In genomic region chr3L:16131264-16132066, dm6 we compare ENCODE assay signal across 5 fruit fly cellular contexts.
A peak's percentile ranks its signal among the peaks of the same experiment; 100 is the strongest.
TF ChIP-seq lines count a peak whose summit lies in the region.

Gene Trs20, minus strand, starts transcription at chr3L:16131632.
Gene elg1, plus strand, starts transcription at chr3L:16132028.

- no peak for TF ChIP-seq CTCF in whole organism, embryonic (GFP tag; optimal IDR thresholded peaks at IDR 0.05; lab: Kevin White, UChicago)

TF ChIP-seq in whole organism, adult, 20 proteins besides CTCF, POLR2A, EP300 and RAD21:
- TF ChIP-seq CG11617 (GFP tag; optimal IDR thresholded peaks at IDR 0.05; lab: Kevin White, UChicago) = peak; percentile 67
- peak; percentile 71 for TF ChIP-seq CG14711 (tag; optimal IDR thresholded peaks at IDR 0.05; lab: Kevin White, UChicago)
- TF ChIP-seq cic (GFP tag; optimal IDR thresholded peaks at IDR 0.05; lab: Kevin White, UChicago) = peak; percentile 24
- TF ChIP-seq kay (GFP tag; lab: Kevin White, UChicago; ENCODE audit: borderline replicate concordance) = no peak
- TF ChIP-seq CG12768 (GFP tag; optimal IDR thresholded peaks at IDR 0.05; lab: Kevin White, UChicago) = peak; percentile 81
- peak; percentile 56 for TF ChIP-seq CG7045 (GFP tag; optimal IDR thresholded peaks at IDR 0.05; lab: Kevin White, UChicago)
- peak; percentile 79 for TF ChIP-seq CG7101 (tag; optimal IDR thresholded peaks at IDR 0.05; lab: Kevin White, UChicago)
- no peak for TF ChIP-seq bab1 (GFP tag; optimal IDR thresholded peaks at IDR 0.05; lab: Kevin White, UChicago)
- TF ChIP-seq pad (GFP tag; optimal IDR thresholded peaks at IDR 0.05; lab: Kevin White, UChicago) = peak; percentile 81
- no peak for TF ChIP-seq Hr96 (GFP tag; optimal IDR thresholded peaks at IDR 0.05; lab: Kevin White, UChicago)
- peak; percentile 72 for TF ChIP-seq CG33017 (tag; optimal IDR thresholded peaks at IDR 0.05; lab: Kevin White, UChicago)
- no peak for TF ChIP-seq cnc (optimal IDR thresholded peaks at IDR 0.05; lab: Kevin White, UChicago)
- peak; percentile 58 for TF ChIP-seq ovo (GFP tag; optimal IDR thresholded peaks at IDR 0.05; lab: Kevin White, UChicago)
- TF ChIP-seq tj (GFP tag; optimal IDR thresholded peaks at IDR 0.05; lab: Kevin White, UChicago) = peak; percentile 37
- peak; percentile 38 for TF ChIP-seq CG1620 (GFP tag; optimal IDR thresholded peaks at IDR 0.05; lab: Kevin White, UChicago)
- peak; percentile 73 for TF ChIP-seq Mnt (GFP tag; optimal IDR thresholded peaks at IDR 0.05; lab: Kevin White, UChicago)
- peak; percentile 82 for TF ChIP-seq Crg-1 (GFP tag; optimal IDR thresholded peaks at IDR 0.05; lab: Kevin White, UChicago)
- TF ChIP-seq Clk (GFP tag; optimal IDR thresholded peaks at IDR 0.05; lab: Kevin White, UChicago) = no peak

TF ChIP-seq in whole organism, embryonic, 481 proteins besides CTCF, POLR2A, EP300 and RAD21 (continues in another document):
- no peak for TF ChIP-seq Sry-δ (GFP tag; optimal IDR thresholded peaks at IDR 0.05; lab: Kevin White, UChicago)
- peak; percentile 45; the same call in 1 of the 3 replicates for TF ChIP-seq dysf (GFP tag; IDR thresholded peaks at IDR 0.05; lab: Robert Waterston, UW)
- TF ChIP-seq CG8089 (GFP tag; optimal IDR thresholded peaks at IDR 0.05; lab: Kevin White, UChicago) = no peak
- TF ChIP-seq gcm2 (GFP tag; optimal IDR thresholded peaks at IDR 0.05; lab: Kevin White, UChicago) = peak; percentile 7
- TF ChIP-seq gt (GFP tag; IDR thresholded peaks at IDR 0.05; lab: Robert Waterston, UW) = no peak
- TF ChIP-seq bowl (GFP tag; IDR thresholded peaks at IDR 0.05; lab: Robert Waterston, UW) = no peak
- TF ChIP-seq lab (GFP tag; optimal IDR thresholded peaks at IDR 0.05; lab: Kevin White, UChicago) = peak; percentile 62
- no peak for TF ChIP-seq CG11504 (tag; optimal IDR thresholded peaks at IDR 0.05; lab: Kevin White, UChicago)
- TF ChIP-seq HLH54F (GFP tag; optimal IDR thresholded peaks at IDR 0.05; lab: Kevin White, UChicago) = peak; percentile 21
- no peak for TF ChIP-seq NC2β (GFP tag; optimal IDR thresholded peaks at IDR 0.05; lab: Kevin White, UChicago)
- peak; percentile 39 for TF ChIP-seq CG4328 (GFP tag; optimal IDR thresholded peaks at IDR 0.05; lab: Kevin White, UChicago)
- 0 out of 2 replicates have a peak, but pooled peaks have one; percentile 12 for TF ChIP-seq Atf6 (GFP tag; IDR thresholded peaks at IDR 0.05; lab: Robert Waterston, UW)
- 0 out of 2 replicates have a peak, but pooled peaks have one; percentile 24 for TF ChIP-seq stc (GFP tag; IDR thresholded peaks at IDR 0.05; lab: Robert Waterston, UW)
- peak; percentile 42; the same call in 1 of the 3 replicates for TF ChIP-seq Opbp (GFP tag; IDR thresholded peaks at IDR 0.05; lab: Robert Waterston, UW; ENCODE audit: partially characterized antibody)
- peak; percentile 85 for TF ChIP-seq gsb-n (tag; optimal IDR thresholded peaks at IDR 0.05; lab: Kevin White, UChicago)
- peak; percentile 15 for TF ChIP-seq cato (GFP tag; optimal IDR thresholded peaks at IDR 0.05; lab: Kevin White, UChicago; ENCODE audit: borderline replicate concordance)
- TF ChIP-seq CG34224 (GFP tag; IDR thresholded peaks at IDR 0.05; lab: Robert Waterston, UW; ENCODE audit: partially characterized antibody) = no peak

TF ChIP-seq in whole organism, prepupa, 60 proteins besides CTCF, POLR2A, EP300 and RAD21 (continues in another document):
- TF ChIP-seq Hr38 (GFP tag; optimal IDR thresholded peaks at IDR 0.05; lab: Kevin White, UChicago) (no peak), CG1621 (tag; optimal IDR thresholded peaks at IDR 0.05; lab: Kevin White, UChicago) (no peak), CG6163 (GFP tag; IDR thresholded peaks at IDR 0.05; lab: Robert Waterston, UW) (no peak), Sox14 (GFP tag; optimal IDR thresholded peaks at IDR 0.05; lab: Kevin White, UChicago) (peak; percentile 30), svp (GFP tag; lab: Kevin White, UChicago) (no peak), CG6854 (GFP tag; optimal IDR thresholded peaks at IDR 0.05; lab: Kevin White, UChicago) (peak; percentile 31), CG6792 (GFP tag; optimal IDR thresholded peaks at IDR 0.05; lab: Kevin White, UChicago) (peak; percentile 41), cyc (GFP tag; optimal IDR thresholded peaks at IDR 0.05; lab: Kevin White, UChicago) (peak; percentile 11), acj6 (GFP tag; optimal IDR thresholded peaks at IDR 0.05; lab: Kevin White, UChicago) (peak; percentile 52), Ets96B (tag; optimal IDR thresholded peaks at IDR 0.05; lab: Kevin White, UChicago) (peak; percentile 47), CG11294 (GFP tag; IDR thresholded peaks at IDR 0.05; lab: Robert Waterston, UW) (no peak), OdsH (GFP tag; optimal IDR thresholded peaks at IDR 0.05; lab: Kevin White, UChicago) (peak; percentile 61), CG31627 (GFP tag; optimal IDR thresholded peaks at IDR 0.05; lab: Kevin White, UChicago) (peak; percentile 13), esn (GFP tag; optimal IDR thresholded peaks at IDR 0.05; lab: Kevin White, UChicago) (peak; percentile 58), CG34406 (GFP tag; optimal IDR thresholded peaks at IDR 0.05; lab: Kevin White, UChicago) (peak; percentile 56), Ets21C (GFP tag; optimal IDR thresholded peaks at IDR 0.05; lab: Kevin White, UChicago) (no peak), Hr4 (GFP tag; optimal IDR thresholded peaks at IDR 0.05; lab: Kevin White, UChicago) (no peak), CG9139 (GFP tag; optimal IDR thresholded peaks at IDR 0.05; lab: Kevin White, UChicago) (no peak), CG3032 (tag; optimal IDR thresholded peaks at IDR 0.05; lab: Kevin White, UChicago) (peak; percentile 64), topi (GFP tag; optimal IDR thresholded peaks at IDR 0.05; lab: Kevin White, UChicago) (peak; percentile 19)

TF ChIP-seq in whole organism, pupa, 21 proteins besides CTCF, POLR2A, EP300 and RAD21:
- TF ChIP-seq CG32121 (GFP tag; IDR thresholded peaks at IDR 0.05; lab: Robert Waterston, UW) = peak; percentile 40; the same call in 1 of the 2 replicates
- TF ChIP-seq rn (GFP tag; IDR thresholded peaks at IDR 0.05; lab: Robert Waterston, UW) = no peak
- TF ChIP-seq EcR (GFP tag; optimal IDR thresholded peaks at IDR 0.05; lab: Kevin White, UChicago) = peak; percentile 27
- peak; percentile 10; the same call in 1 of the 2 replicates for TF ChIP-seq Ets98B (GFP tag; IDR thresholded peaks at IDR 0.05; lab: Robert Waterston, UW)
- TF ChIP-seq CG34367 (tag; optimal IDR thresholded peaks at IDR 0.05; lab: Kevin White, UChicago) = peak; percentile 23
- no peak for TF ChIP-seq CG13204 (GFP tag; optimal IDR thresholded peaks at IDR 0.05; lab: Kevin White, UChicago)
- peak; percentile 20 for TF ChIP-seq CG17806 (tag; optimal IDR thresholded peaks at IDR 0.05; lab: Kevin White, UChicago)
- TF ChIP-seq CG9948 (tag; optimal IDR thresholded peaks at IDR 0.05; lab: Kevin White, UChicago) = peak; percentile 24
- peak; percentile 60 for TF ChIP-seq CG15710 (tag; optimal IDR thresholded peaks at IDR 0.05; lab: Kevin White, UChicago)
- no peak for TF ChIP-seq D1 (tag; optimal IDR thresholded peaks at IDR 0.05; lab: Kevin White, UChicago)
- no peak; the same call in 1 of the 2 replicates for TF ChIP-seq CG12605 (GFP tag; IDR thresholded peaks at IDR 0.05; lab: Robert Waterston, UW)
- TF ChIP-seq CG4496 (GFP tag; IDR thresholded peaks at IDR 0.05; lab: Robert Waterston, UW) = no peak
- peak; percentile 49 for TF ChIP-seq Snoo (tag; optimal IDR thresholded peaks at IDR 0.05; lab: Kevin White, UChicago)

TF ChIP-seq in whole organism, wandering third instar larva, 38 proteins besides CTCF, POLR2A, EP300 and RAD21 (continues in another document):
- no peak for TF ChIP-seq N (GFP tag; optimal IDR thresholded peaks at IDR 0.05; lab: Kevin White, UChicago)
- no peak for TF ChIP-seq Hr78 (GFP tag; optimal IDR thresholded peaks at IDR 0.05; lab: Kevin White, UChicago)
- TF ChIP-seq Vsx2 (GFP tag; optimal IDR thresholded peaks at IDR 0.05; lab: Kevin White, UChicago; ENCODE audit: partially characterized antibody) = no peak
- TF ChIP-seq woc (GFP tag; optimal IDR thresholded peaks at IDR 0.05; lab: Kevin White, UChicago) = peak; percentile 58
- no peak for TF ChIP-seq sage (GFP tag; optimal IDR thresholded peaks at IDR 0.05; lab: Kevin White, UChicago)
- peak; percentile 54 for TF ChIP-seq rgr (GFP tag; optimal IDR thresholded peaks at IDR 0.05; lab: Kevin White, UChicago)
- TF ChIP-seq Dfd (GFP tag; optimal IDR thresholded peaks at IDR 0.05; lab: Kevin White, UChicago) = no peak
- no peak for TF ChIP-seq GATAd (GFP tag; optimal IDR thresholded peaks at IDR 0.05; lab: Kevin White, UChicago)
- TF ChIP-seq Dif (GFP tag; optimal IDR thresholded peaks at IDR 0.05; lab: Kevin White, UChicago; ENCODE audit: partially characterized antibody) = no peak
- no peak for TF ChIP-seq Hr83 (GFP tag; optimal IDR thresholded peaks at IDR 0.05; lab: Kevin White, UChicago; ENCODE audit: poor library complexity, severe bottlenecking)
- no peak for TF ChIP-seq tai (GFP tag; optimal IDR thresholded peaks at IDR 0.05; lab: Kevin White, UChicago)
- TF ChIP-seq brk (GFP tag; optimal IDR thresholded peaks at IDR 0.05; lab: Kevin White, UChicago) = no peak
- no peak for TF ChIP-seq dl (GFP tag; optimal IDR thresholded peaks at IDR 0.05; lab: Kevin White, UChicago; ENCODE audit: insufficient read depth in 1 of 2, partially characterized antibody in 2 of 2)
- peak; percentile 24 for TF ChIP-seq fru (GFP tag; optimal IDR thresholded peaks at IDR 0.05; lab: Kevin White, UChicago)
- peak; percentile 53 for TF ChIP-seq psq (GFP tag; optimal IDR thresholded peaks at IDR 0.05; lab: Kevin White, UChicago)
- no peak for TF ChIP-seq usp (GFP tag; optimal IDR thresholded peaks at IDR 0.05; lab: Kevin White, UChicago)
- TF ChIP-seq jim (GFP tag; optimal IDR thresholded peaks at IDR 0.05; lab: Kevin White, UChicago) = no peak
- peak in 1 of 2 experiments; percentile 76 for TF ChIP-seq foxo (GFP tag; optimal IDR thresholded peaks at IDR 0.05; lab: Kevin White, UChicago)
- TF ChIP-seq h (GFP tag; optimal IDR thresholded peaks at IDR 0.05; lab: Kevin White, UChicago) = peak; percentile 50
- no peak for TF ChIP-seq CG32264 (GFP tag; optimal IDR thresholded peaks at IDR 0.05; lab: Kevin White, UChicago)
- no peak for TF ChIP-seq ey (GFP tag; optimal IDR thresholded peaks at IDR 0.05; lab: Kevin White, UChicago)
- peak; percentile 54 for TF ChIP-seq br (GFP tag; optimal IDR thresholded peaks at IDR 0.05; lab: Kevin White, UChicago)
- peak; percentile 48 for TF ChIP-seq Hnf4 (GFP tag; optimal IDR thresholded peaks at IDR 0.05; lab: Kevin White, UChicago)
- TF ChIP-seq Sp1 (GFP tag; optimal IDR thresholded peaks at IDR 0.05; lab: Kevin White, UChicago) = peak; percentile 70
- TF ChIP-seq pan (optimal IDR thresholded peaks at IDR 0.05; lab: Kevin White, UChicago) = no peak
- TF ChIP-seq dmrt93B (GFP tag; optimal IDR thresholded peaks at IDR 0.05; lab: Kevin White, UChicago) = peak; percentile 22
- no peak for TF ChIP-seq Abd-B (GFP tag; optimal IDR thresholded peaks at IDR 0.05; lab: Kevin White, UChicago)
- TF ChIP-seq Rel (GFP tag; optimal IDR thresholded peaks at IDR 0.05; lab: Kevin White, UChicago) = no peak
- TF ChIP-seq Rel (tag; optimal IDR thresholded peaks at IDR 0.05; lab: Kevin White, UChicago) = peak; percentile 42
- TF ChIP-seq Myc (optimal IDR thresholded peaks at IDR 0.05; lab: Kevin White, UChicago) = no peak
